Fruit fly (Drosophila melanogaster) whole organism, embryonic: ENCODE results near the gene Dhpr.
A peak's percentile ranks its signal among the peaks of the same experiment; 100 is the strongest.

ENCODE experiments used
- Atf3 ChIP-seq: fragments of 200-800 bp; sonication (Bioruptor generic); optimal IDR thresholded peaks from 3 replicates; lab custom pipeline; 2016; ENCODE audit warnings: missing biosample characterization, missing genetic modification characterization
- CG14965 ChIP-seq: fragments of 200-800 bp; sonication (Bioruptor generic); optimal IDR thresholded peaks from 2 replicates; lab custom pipeline; 2016; ENCODE audit warnings: missing biosample characterization, missing genetic modification characterization, borderline replicate concordance
- CG15011 ChIP-seq: fragments of 200-800 bp; sonication (Bioruptor generic); optimal IDR thresholded peaks from 3 replicates; lab custom pipeline; 2018; ENCODE audit warnings: missing biosample characterization, mild to moderate bottlenecking, missing genetic modification characterization
- CG15696 ChIP-seq: fragments of 200-800 bp; sonication (Bioruptor generic); optimal IDR thresholded peaks from 2 replicates; lab custom pipeline; 2019; ENCODE audit warnings: missing biosample characterization, mild to moderate bottlenecking, missing genetic modification characterization, moderate library complexity
- CG17328 ChIP-seq: fragments of 200-800 bp; sonication (Bioruptor generic); IDR thresholded peaks from 2 replicates; pipeline ENCODE4 v1.3.6; 2022; ENCODE audit warnings: missing biosample characterization, missing genetic modification characterization
- CG17361 ChIP-seq: fragments of 200-800 bp; sonication (Bioruptor generic); IDR thresholded peaks from 3 replicates; pipeline ENCODE4 v1.3.6; 2022; ENCODE audit warnings: missing biosample characterization, missing genetic modification characterization
- CG18764 ChIP-seq: fragments of 200-800 bp; sonication (Bioruptor generic); optimal IDR thresholded peaks from 3 replicates; lab custom pipeline; 2016; ENCODE audit warnings: missing biosample characterization, missing genetic modification characterization
- CG31365 ChIP-seq: fragments of 200-800 bp; sonication (Bioruptor generic); optimal IDR thresholded peaks from 2 replicates; lab custom pipeline; 2018; ENCODE audit warnings: missing biosample characterization, mild to moderate bottlenecking, missing genetic modification characterization
- CG32767 ChIP-seq: fragments of 200-800 bp; sonication (Bioruptor generic); IDR thresholded peaks from 2 replicates; pipeline ENCODE4 v1.3.6; 2022; ENCODE audit warnings: missing biosample characterization, missing genetic modification characterization
- CG34376 ChIP-seq: fragments of 200-800 bp; sonication (Bioruptor generic); optimal IDR thresholded peaks from 2 replicates; lab custom pipeline; 2018; ENCODE audit warnings: missing biosample characterization, mild to moderate bottlenecking, missing genetic modification characterization
- CG3995 ChIP-seq: fragments of 200-800 bp; sonication (Bioruptor generic); optimal IDR thresholded peaks from 3 replicates; lab custom pipeline; 2016; ENCODE audit warnings: missing biosample characterization, missing genetic modification characterization
- CG6683 ChIP-seq: fragments of 200-800 bp; sonication (Bioruptor generic); optimal IDR thresholded peaks from 2 replicates; lab custom pipeline; 2017; ENCODE audit warnings: missing biosample characterization, mild to moderate bottlenecking, missing genetic modification characterization, missing genetic modification reagents
- CG6765 ChIP-seq: fragments of 200-800 bp; sonication (Bioruptor generic); optimal IDR thresholded peaks from 3 replicates; lab custom pipeline; 2017; ENCODE audit warnings: missing biosample characterization, mild to moderate bottlenecking, missing genetic modification characterization
- CG6791 ChIP-seq: fragments of 200-800 bp; sonication (Bioruptor generic); IDR thresholded peaks from 3 replicates; pipeline ENCODE4 v1.3.6; 2022; ENCODE audit warnings: missing biosample characterization, missing genetic modification characterization; ENCODE audit not compliant: partially characterized antibody
- CG6854 ChIP-seq: fragments of 200-800 bp; sonication (Bioruptor generic); optimal IDR thresholded peaks from 3 replicates; lab custom pipeline; 2017; ENCODE audit warnings: missing biosample characterization, mild to moderate bottlenecking, missing genetic modification characterization
- CG7271 ChIP-seq: fragments of 200-800 bp; sonication (Bioruptor generic); optimal IDR thresholded peaks from 2 replicates; lab custom pipeline; 2018; ENCODE audit warnings: missing biosample characterization, mild to moderate bottlenecking, missing genetic modification characterization, moderate library complexity
- CG7556 ChIP-seq: fragments of 200-800 bp; sonication (Bioruptor generic); optimal IDR thresholded peaks from 2 replicates; lab custom pipeline; 2017; ENCODE audit warnings: missing biosample characterization, mild to moderate bottlenecking, missing genetic modification characterization
- CG8281 ChIP-seq: fragments of 200-800 bp; sonication (Bioruptor generic); optimal IDR thresholded peaks from 2 replicates; lab custom pipeline; 2018; ENCODE audit warnings: missing biosample characterization, mild to moderate bottlenecking, missing genetic modification characterization, moderate library complexity
- Camta ChIP-seq: fragments of 200-800 bp; sonication (Bioruptor generic); optimal IDR thresholded peaks from 2 replicates; lab custom pipeline; 2016; ENCODE audit warnings: missing biosample characterization, missing genetic modification characterization
- Chrac-16 ChIP-seq: fragments of 200-800 bp; sonication (Bioruptor generic); optimal IDR thresholded peaks from 3 replicates; lab custom pipeline; 2016; ENCODE audit warnings: missing biosample characterization, missing genetic modification characterization
- CoRest ChIP-seq: fragments of 200-800 bp; sonication (Bioruptor generic); optimal IDR thresholded peaks from 3 replicates; lab custom pipeline; 2018; ENCODE audit warnings: missing biosample characterization, mild to moderate bottlenecking, missing genetic modification characterization, moderate library complexity
- Dek ChIP-seq: fragments of 200-800 bp; sonication (Bioruptor generic); optimal IDR thresholded peaks from 3 replicates; lab custom pipeline; 2019; ENCODE audit warnings: missing biosample characterization, mild to moderate bottlenecking, missing genetic modification characterization, moderate library complexity
- Drgx ChIP-seq: fragments of 200-800 bp; sonication (Bioruptor generic); IDR thresholded peaks from 2 replicates; pipeline ENCODE4 v1.3.6; 2022; ENCODE audit warnings: missing biosample characterization, missing genetic modification characterization
- Fer3 ChIP-seq: fragments of 200-800 bp; sonication (Bioruptor generic); optimal IDR thresholded peaks from 2 replicates; lab custom pipeline; 2018; ENCODE audit warnings: missing biosample characterization, mild to moderate bottlenecking, missing genetic modification characterization, moderate library complexity
- GATAe ChIP-seq: fragments of 200-800 bp; sonication (Bioruptor generic); conservative IDR thresholded peaks from 2 replicates; pipeline ENCODE4 v1.3.6; 2022; ENCODE audit warnings: missing biosample characterization, missing genetic modification characterization
- MESR4 ChIP-seq: fragments of 200-800 bp; sonication (Bioruptor generic); optimal IDR thresholded peaks from 2 replicates; lab custom pipeline; 2018; ENCODE audit warnings: missing biosample characterization, mild to moderate bottlenecking, missing genetic modification characterization, moderate library complexity
- Optix ChIP-seq: fragments of 200-800 bp; sonication (Bioruptor generic); IDR thresholded peaks from 3 replicates; pipeline ENCODE4 v1.3.6; 2022; ENCODE audit warnings: missing biosample characterization, missing genetic modification characterization
- Sox100B ChIP-seq: fragments of 200-800 bp; sonication (Bioruptor generic); optimal IDR thresholded peaks from 3 replicates; lab custom pipeline; 2018; ENCODE audit warnings: missing biosample characterization, mild to moderate bottlenecking, missing genetic modification characterization
- Spps ChIP-seq: fragments of 200-800 bp; sonication (Bioruptor generic); optimal IDR thresholded peaks from 2 replicates; lab custom pipeline; 2018; ENCODE audit warnings: missing biosample characterization, mild to moderate bottlenecking, missing genetic modification characterization
- bab2 ChIP-seq: fragments of 200-800 bp; sonication (Bioruptor generic); optimal IDR thresholded peaks from 2 replicates; lab custom pipeline; 2016; ENCODE audit warnings: missing biosample characterization, missing genetic modification characterization
- bsh ChIP-seq, 2 experiments: fragments of 200-800 bp; sonication (Bioruptor generic); optimal IDR thresholded peaks; 2 replicates each; lab custom pipeline; 2017 to 2018; ENCODE audit warnings: mild to moderate bottlenecking in 2 of 2, missing biosample characterization in 2 of 2, missing genetic modification characterization in 2 of 2, moderate library complexity in 1 of 2
- cas ChIP-seq: fragments of 200-800 bp; sonication (Bioruptor generic); IDR thresholded peaks from 2 replicates; pipeline ENCODE4 v1.3.6; 2022; ENCODE audit warnings: missing biosample characterization, missing genetic modification characterization
- dmrt99B ChIP-seq: fragments of 200-800 bp; sonication (Bioruptor generic); optimal IDR thresholded peaks from 2 replicates; lab custom pipeline; 2018; ENCODE audit warnings: missing biosample characterization, mild to moderate bottlenecking, missing genetic modification characterization, moderate library complexity
- en ChIP-seq: fragments of 200-800 bp; sonication (Bioruptor generic); optimal IDR thresholded peaks from 2 replicates; lab custom pipeline; 2016; ENCODE audit warnings: missing biosample characterization, missing genetic modification characterization
- ind ChIP-seq: fragments of 200-800 bp; sonication (Bioruptor generic); optimal IDR thresholded peaks from 3 replicates; lab custom pipeline; 2016; ENCODE audit warnings: missing biosample characterization, missing genetic modification characterization
- jing ChIP-seq: fragments of 200-800 bp; sonication (Bioruptor generic); optimal IDR thresholded peaks from 2 replicates; lab custom pipeline; 2018; ENCODE audit warnings: missing biosample characterization, mild to moderate bottlenecking, missing genetic modification characterization
- mld ChIP-seq: fragments of 200-800 bp; sonication (Bioruptor generic); IDR thresholded peaks from 3 replicates; pipeline ENCODE4 v1.3.6; 2022; ENCODE audit warnings: missing biosample characterization, missing genetic modification characterization; ENCODE audit not compliant: partially characterized antibody
- peb ChIP-seq: fragments of 200-800 bp; sonication (Bioruptor generic); IDR thresholded peaks from 2 replicates; pipeline ENCODE4 v1.3.6; 2022; ENCODE audit warnings: missing biosample characterization, missing genetic modification characterization
- phol ChIP-seq: fragments of 200-800 bp; sonication (Bioruptor generic); optimal IDR thresholded peaks from 3 replicates; lab custom pipeline; 2018; ENCODE audit warnings: missing biosample characterization, mild to moderate bottlenecking, missing genetic modification characterization, moderate library complexity
- pita ChIP-seq: fragments of 200-800 bp; sonication (Bioruptor generic); optimal IDR thresholded peaks from 2 replicates; lab custom pipeline; 2017; ENCODE audit warnings: missing biosample characterization, mild to moderate bottlenecking, missing genetic modification characterization
- rib ChIP-seq: fragments of 200-800 bp; sonication (Bioruptor generic); IDR thresholded peaks from 2 replicates; pipeline ENCODE4 v1.3.6; 2022; ENCODE audit warnings: missing biosample characterization, missing genetic modification characterization
- salm ChIP-seq: fragments of 200-800 bp; sonication (Bioruptor generic); optimal IDR thresholded peaks from 2 replicates; lab custom pipeline; 2018; ENCODE audit warnings: missing biosample characterization, mild to moderate bottlenecking, missing genetic modification characterization
- seq ChIP-seq: fragments of 200-800 bp; sonication (Bioruptor generic); IDR thresholded peaks from 2 replicates; pipeline ENCODE4 v1.3.6; 2022; ENCODE audit warnings: missing biosample characterization, missing genetic modification characterization
- slbo ChIP-seq: fragments of 200-800 bp; sonication (Bioruptor generic); IDR thresholded peaks from 2 replicates; pipeline ENCODE4 v1.3.6; 2022; ENCODE audit warnings: missing biosample characterization, missing genetic modification characterization
- sob ChIP-seq: fragments of 200-800 bp; sonication (Bioruptor generic); IDR thresholded peaks from 2 replicates; pipeline ENCODE4 v1.3.6; 2022; ENCODE audit warnings: missing biosample characterization, missing genetic modification characterization
- sr ChIP-seq: fragments of 200-800 bp; sonication (Bioruptor generic); IDR thresholded peaks from 3 replicates; pipeline ENCODE4 v1.3.6; 2022; ENCODE audit warnings: missing biosample characterization, missing genetic modification characterization
- trem ChIP-seq: fragments of 200-800 bp; optimal IDR thresholded peaks from 3 replicates; lab custom pipeline; 2019; ENCODE audit warnings: missing biosample characterization, mild to moderate bottlenecking, missing genetic modification characterization, moderate library complexity
- unpg ChIP-seq: fragments of 200-800 bp; sonication (Bioruptor generic); optimal IDR thresholded peaks from 3 replicates; lab custom pipeline; 2018; ENCODE audit warnings: missing biosample characterization, mild to moderate bottlenecking, missing genetic modification characterization, moderate library complexity
- vvl ChIP-seq: fragments of 200-800 bp; sonication (Bioruptor generic); IDR thresholded peaks from 2 replicates; pipeline ENCODE4 v1.3.6; 2022; ENCODE audit warnings: missing biosample characterization, missing genetic modification characterization

Gene Dhpr

dm6 chr3L:9125261-9126020, 8.9 kb upstream of the Dhpr start (continued):
- TF ChIP-seq CG31365 (tag; lab: Kevin White, UChicago) (no peak), mld (GFP tag; lab: Robert Waterston, UW) (no peak), CG17328 (GFP tag; lab: Robert Waterston, UW) (no peak), CG6683 (no peak), dmrt99B (tag; lab: Kevin White, UChicago) (peak; percentile 39), jing (GFP tag; lab: Kevin White, UChicago) (no peak), sob (GFP tag; lab: Robert Waterston, UW) (no peak), Drgx (GFP tag; lab: Robert Waterston, UW) (peak; percentile 16; the same call in 1 of the 2 replicates), Optix (no peak), Sox100B (GFP tag; lab: Kevin White, UChicago) (no peak), GATAe (GFP tag; lab: Robert Waterston, UW) (peak; percentile 39; the same call in 1 of the 2 replicates), CG6791 (GFP tag; lab: Robert Waterston, UW) (no peak; the same call in 2 of the 3 replicates), CG6854 (GFP tag; lab: Kevin White, UChicago) (no peak), bsh (GFP tag; optimal IDR thresholded peaks at IDR 0.05; lab: Kevin White, UChicago) (no peak), sr (GFP tag; lab: Robert Waterston, UW) (0 out of 3 replicates have a peak, but pooled peaks have one; percentile 11), Camta (GFP tag; lab: Kevin White, UChicago) (no peak), vvl (GFP tag; lab: Robert Waterston, UW) (peak; percentile 43; the same call in 1 of the 2 replicates), seq (GFP tag; lab: Robert Waterston, UW) (no peak), slbo (peak; percentile 26; the same call in 1 of the 2 replicates), unpg (GFP tag; lab: Kevin White, UChicago) (no peak), CG7271 (tag; lab: Kevin White, UChicago) (no peak), en (no peak), MESR4 (GFP tag; lab: Kevin White, UChicago) (no peak), trem (tag; lab: Kevin White, UChicago) (peak; percentile 11), Fer3 (tag; lab: Kevin White, UChicago) (no peak), CG14965 (GFP tag; lab: Kevin White, UChicago) (no peak), rib (GFP tag; lab: Robert Waterston, UW) (no peak), CG6765 (peak; percentile 23), CG15696 (tag; lab: Kevin White, UChicago) (no peak), ind (GFP tag; lab: Kevin White, UChicago) (peak; percentile 26), CG15011 (GFP tag; lab: Kevin White, UChicago) (no peak), Atf3 (no peak), CG32767 (GFP tag; lab: Robert Waterston, UW) (0 out of 2 replicates have a peak, but pooled peaks have one; percentile 14), Chrac-16 (GFP tag; lab: Kevin White, UChicago) (no peak), CG17361 (peak; percentile 64; the same call in 2 of the 3 replicates), phol (tag; lab: Kevin White, UChicago) (peak; percentile 2), CG34376 (peak; percentile 20), CG18764 (GFP tag; lab: Kevin White, UChicago) (no peak), CG8281 (tag; lab: Kevin White, UChicago) (no peak), peb (GFP tag; lab: Robert Waterston, UW) (no peak), cas (GFP tag; lab: Robert Waterston, UW) (no peak), CG3995 (peak; percentile 27), Dek (tag; lab: Kevin White, UChicago) (peak; percentile 4), bab2 (GFP tag; lab: Kevin White, UChicago) (no peak), pita (GFP tag; lab: Kevin White, UChicago) (no peak), CG7556 (GFP tag; lab: Kevin White, UChicago) (peak; percentile 70), Spps (tag; lab: Kevin White, UChicago) (no peak), salm (tag; lab: Kevin White, UChicago) (peak; percentile 20), CoRest (tag; lab: Kevin White, UChicago) (peak; percentile 38)
